Worm (Caenorhabditis elegans): ENCODE data around the gene tkt-1.

ce11 chrIV:10277716-10278115 is 34.3 kb downstream of the tkt-1 start, which contains the start of gene Y43C5A.4:
- TF ChIP-seq ceh-13 (GFP tag; optimal IDR thresholded peaks at IDR 0.05) (no peak), ama-1 (optimal IDR thresholded peaks at IDR 0.05) (no peak), flt-1 (GFP tag; IDR thresholded peaks at IDR 0.05) (no peak), ets-7 (tag; optimal IDR thresholded peaks at IDR 0.05) (no peak), B0310.2 (tag; optimal IDR thresholded peaks at IDR 0.05) (no peak), pes-1 (GFP tag; IDR thresholded peaks at IDR 0.05) (no peak)

Measured in whole organism, early embryonic.